Worm (Caenorhabditis elegans) whole organism, L4/young adult: ENCODE measurements around the gene Y39A1A.20.

Source experiments
- W03F9.2 ChIP-seq: fragments of 150-350 bp; optimal IDR thresholded peaks from 2 replicates; lab custom pipeline; 2014; ENCODE audit warnings: missing biosample characterization, missing genetic modification characterization
- dao-5 ChIP-seq: sonication (generic microtip); optimal IDR thresholded peaks from 2 replicates; lab custom pipeline; 2016; ENCODE audit warnings: missing genotype, missing genetic modification characterization, moderate library complexity, missing compliant biosample characterization
- him-1 ChIP-seq: sonication (generic microtip); optimal IDR thresholded peaks from 2 replicates; lab custom pipeline; 2016; ENCODE audit warnings: missing genotype, missing genetic modification reagents, missing genetic modification characterization, missing compliant biosample characterization

The Y39A1A.20 gene

ce11 chrIII:10653479-10653878 is 46.9 kb downstream of the Y39A1A.20 start:
- TF ChIP-seq him-1 (no peak), dao-5 (tag; lab: Kevin White, UChicago) (no peak), W03F9.2 (tag; lab: Kevin White, UChicago) (no peak)

- no peak for TF ChIP-seq dao-5 (tag; lab: Kevin White, UChicago)
- no peak for TF ChIP-seq him-1
- TF ChIP-seq W03F9.2 (tag; lab: Kevin White, UChicago), result no peak
Measured at ce11 chrIII:10652833-10653232, 47.5 kb downstream of the Y39A1A.20 start.

- TF ChIP-seq him-1 (no peak), W03F9.2 (tag; lab: Kevin White, UChicago) (no peak), dao-5 (tag; lab: Kevin White, UChicago) (no peak)
Measured at ce11 chrIII:10651634-10652033, 48.7 kb downstream of the Y39A1A.20 start.

- TF ChIP-seq dao-5 (tag; lab: Kevin White, UChicago) (no peak), W03F9.2 (tag; lab: Kevin White, UChicago) (no peak), him-1 (no peak)
Measured at ce11 chrIII:10649219-10649618, 51.1 kb downstream of the Y39A1A.20 start, which contains the start of gene emg-1. emg-1 (plus strand) TSS chrIII:10649519.
